Worm (Caenorhabditis elegans) whole organism, early embryonic: ENCODE data around the gene ham-1.

Source experiments
- F13C5.2 ChIP-seq: sonication (generic microtip); optimal IDR thresholded peaks from 2 replicates; lab custom pipeline; 2017; ENCODE audit warnings: mild to moderate bottlenecking, missing genetic modification characterization, inconsistent platforms, missing compliant biosample characterization
- ama-1 ChIP-seq: fragments of 150-350 bp; optimal IDR thresholded peaks from 2 replicates; lab custom pipeline; 2014
- ceh-13 ChIP-seq: fragments of 200-800 bp; sonication (Bioruptor generic); optimal IDR thresholded peaks from 2 replicates; lab custom pipeline; 2018; ENCODE audit warnings: mild to moderate bottlenecking, missing genetic modification characterization, missing compliant biosample characterization
- ceh-36 ChIP-seq: sonication (generic microtip); optimal IDR thresholded peaks from 2 replicates; lab custom pipeline; 2016; ENCODE audit warnings: missing genetic modification characterization, inconsistent platforms, missing compliant biosample characterization
- ets-7 ChIP-seq: sonication (generic microtip); optimal IDR thresholded peaks from 2 replicates; lab custom pipeline; 2016; ENCODE audit warnings: missing genotype, missing genetic modification characterization, missing compliant biosample characterization
- flt-1 ChIP-seq: fragments of 200-800 bp; sonication (Bioruptor generic); IDR thresholded peaks from 2 replicates; pipeline ENCODE4 v1.3.6; 2022; ENCODE audit warnings: missing genetic modification characterization, missing compliant biosample characterization
- hmg-4 ChIP-seq: fragments of 200-800 bp; sonication (Bioruptor generic); optimal IDR thresholded peaks from 2 replicates; lab custom pipeline; 2018; ENCODE audit warnings: mild to moderate bottlenecking, missing genetic modification characterization, missing compliant biosample characterization
- hnd-1 ChIP-seq: sonication (generic microtip); optimal IDR thresholded peaks from 2 replicates; lab custom pipeline; 2016; ENCODE audit warnings: missing genetic modification characterization, missing compliant biosample characterization
- pes-1 ChIP-seq: fragments of 200-800 bp; sonication (Bioruptor generic); IDR thresholded peaks from 2 replicates; pipeline ENCODE4 v1.3.6; 2022; ENCODE audit warnings: missing genetic modification reagents, missing genetic modification characterization, missing compliant biosample characterization
- scrt-1 ChIP-seq: fragments of 200-800 bp; sonication (Bioruptor generic); IDR thresholded peaks from 2 replicates; pipeline ENCODE4 v1.3.6; 2022; ENCODE audit warnings: missing genetic modification characterization, missing compliant biosample characterization
- sea-1 ChIP-seq: fragments of 200-800 bp; sonication (Bioruptor generic); conservative IDR thresholded peaks from 2 replicates; pipeline ENCODE4 v1.3.6; 2022; ENCODE audit warnings: missing genetic modification characterization, missing compliant biosample characterization
- tbx-11 ChIP-seq: fragments of 200-800 bp; sonication (Bioruptor generic); IDR thresholded peaks from 2 replicates; pipeline ENCODE4 v1.3.6; 2022; ENCODE audit warnings: missing genetic modification characterization, missing compliant biosample characterization
- tbx-37 ChIP-seq: fragments of 200-800 bp; sonication (Bioruptor generic); conservative IDR thresholded peaks from 2 replicates; pipeline ENCODE4 v1.3.6; 2022; ENCODE audit warnings: missing genetic modification reagents, missing genetic modification characterization, missing compliant biosample characterization
- tra-4 ChIP-seq: sonication (generic microtip); optimal IDR thresholded peaks from 2 replicates; lab custom pipeline; 2017; ENCODE audit warnings: missing genetic modification characterization, missing compliant biosample characterization

The ham-1 gene

DNA sequence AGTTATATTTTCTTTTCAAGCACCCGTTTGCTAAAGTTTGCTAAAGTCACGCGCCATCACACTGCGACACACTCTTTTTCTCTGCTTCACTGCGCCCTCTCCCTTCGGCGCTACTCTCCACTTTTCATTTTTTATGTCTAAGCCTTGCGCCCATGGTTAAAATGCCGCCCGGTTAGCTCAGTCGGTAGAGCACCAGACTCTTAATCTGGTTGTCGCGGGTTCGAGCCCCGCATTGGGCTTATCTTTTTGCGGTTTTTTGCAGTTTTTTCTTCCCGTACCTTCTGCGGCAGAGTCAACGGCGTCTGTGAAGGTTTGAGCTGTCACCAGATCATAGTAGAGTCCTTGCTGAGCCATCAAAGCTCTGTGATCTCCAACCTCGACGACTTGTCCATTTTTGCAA lies 52.6 kb downstream of the ham-1 start:
- peak; percentile 21 for TF ChIP-seq ceh-13 (GFP tag; lab: Kevin White, UChicago)
- TF ChIP-seq ets-7 (tag; lab: Kevin White, UChicago): peak; percentile 19
- peak; percentile 55 for TF ChIP-seq hmg-4
- TF ChIP-seq ceh-36 (tag; lab: Kevin White, UChicago): peak; percentile 66
- TF ChIP-seq tbx-11 (GFP tag; lab: Robert Waterston, UW): peak; percentile 83
- peak; percentile 52; the same call in 1 of the 2 replicates for TF ChIP-seq flt-1 (GFP tag; lab: Robert Waterston, UW)
- TF ChIP-seq tbx-37 (GFP tag; lab: Robert Waterston, UW): peak; percentile 67
- no peak for TF ChIP-seq tra-4 (tag; lab: Kevin White, UChicago)
- TF ChIP-seq scrt-1 (GFP tag; lab: Robert Waterston, UW): peak; percentile 73
- TF ChIP-seq sea-1 (GFP tag; lab: Robert Waterston, UW): peak; percentile 78
- no peak for TF ChIP-seq ama-1 (lab: Kevin White, UChicago)
- peak; percentile 48 for TF ChIP-seq F13C5.2
- TF ChIP-seq hnd-1: peak; percentile 49
- no peak; the same call in none of the 2 replicates for TF ChIP-seq pes-1 (GFP tag; lab: Robert Waterston, UW)
